Worm (Caenorhabditis elegans) whole organism, L3 larva: ENCODE results near the gene cyp-35A1.

Source experiments
- R02D3.7 ChIP-seq: fragments of 150-350 bp; optimal IDR thresholded peaks from 2 replicates; lab custom pipeline; 2014; ENCODE audit warnings: missing biosample characterization, missing genetic modification characterization
- ceh-28 ChIP-seq: fragments of 150-350 bp; optimal IDR thresholded peaks from 2 replicates; lab custom pipeline; 2014; ENCODE audit warnings: missing biosample characterization, missing genetic modification reagents, missing genetic modification characterization
- elt-1 ChIP-seq: fragments of 150-350 bp; optimal IDR thresholded peaks from 2 replicates; lab custom pipeline; 2014; ENCODE audit warnings: missing biosample characterization, missing genetic modification characterization
- elt-3 ChIP-seq, 3 experiments: fragments of 150-350 bp in 1 of 3; sonication (generic microtip) in 2 of 3; optimal IDR thresholded peaks; 2 replicates in 2 of 3; 4 replicates in 1 of 3; lab custom pipeline; 2014 to 2017; ENCODE audit warnings: missing biosample characterization in 3 of 3, missing genetic modification characterization in 3 of 3
- lin-39 ChIP-seq: fragments of 150-350 bp; optimal IDR thresholded peaks from 2 replicates; lab custom pipeline; 2018; ENCODE audit warnings: missing biosample characterization, missing genetic modification reagents, missing genetic modification characterization
- nhr-237 ChIP-seq: fragments of 150-350 bp; optimal IDR thresholded peaks from 2 replicates; lab custom pipeline; 2014; ENCODE audit warnings: missing biosample characterization, missing genetic modification characterization
- pqm-1 ChIP-seq: fragments of 150-350 bp; optimal IDR thresholded peaks from 2 replicates; lab custom pipeline; 2017; ENCODE audit warnings: missing biosample characterization, missing genetic modification characterization, inconsistent platforms
- sea-2 ChIP-seq: fragments of 150-350 bp; sonication (generic microtip); optimal IDR thresholded peaks from 4 replicates; lab custom pipeline; 2014; ENCODE audit warnings: missing biosample characterization, missing genetic modification reagents, missing genetic modification characterization
- snpc-4 ChIP-seq: fragments of 150-350 bp; optimal IDR thresholded peaks from 2 replicates; lab custom pipeline; 2014; ENCODE audit warnings: missing biosample characterization, missing genetic modification characterization
- ztf-4 ChIP-seq: fragments of 150-350 bp; optimal IDR thresholded peaks from 2 replicates; lab custom pipeline; 2014; ENCODE audit warnings: missing biosample characterization, missing genetic modification characterization

- TF ChIP-seq sea-2 (no peak), ztf-4 (tag; lab: Kevin White, UChicago) (no peak), snpc-4 (tag; lab: Kevin White, UChicago) (no peak), ceh-28 (tag; lab: Kevin White, UChicago) (no peak), lin-39 (no peak), R02D3.7 (tag; lab: Kevin White, UChicago) (no peak), elt-1 (no peak), nhr-237 (tag; lab: Kevin White, UChicago) (no peak), elt-3 (tag; optimal IDR thresholded peaks at IDR 0.05; lab: Kevin White, UChicago) (no peak), pqm-1 (no peak)
Observed at ce11 chrV:7320909-7321308, 40.7 kb downstream of the cyp-35A1 start, which contains the start of gene lmd-4.
